Worm (Caenorhabditis elegans): ENCODE data around the gene B0496.2.

- TF ChIP-seq efl-1 (GFP tag; optimal IDR thresholded peaks at IDR 0.05) (no peak), let-526 (GFP tag; IDR thresholded peaks at IDR 0.05) (no peak), sea-2 (GFP tag; IDR thresholded peaks at IDR 0.05) (no peak), B0035.1 (tag; optimal IDR thresholded peaks at IDR 0.05) (no peak), ccch-3 (GFP tag; optimal IDR thresholded peaks at IDR 0.05) (no peak)
Measured at ce11 chrIV:7469782-7470413, 22.2 kb downstream of the B0496.2 start, which contains the start of gene F55G1.7.

All from whole organism, young adult.